Worm (Caenorhabditis elegans): Measurements from ENCODE around the gene C17B7.8.

DNA sequence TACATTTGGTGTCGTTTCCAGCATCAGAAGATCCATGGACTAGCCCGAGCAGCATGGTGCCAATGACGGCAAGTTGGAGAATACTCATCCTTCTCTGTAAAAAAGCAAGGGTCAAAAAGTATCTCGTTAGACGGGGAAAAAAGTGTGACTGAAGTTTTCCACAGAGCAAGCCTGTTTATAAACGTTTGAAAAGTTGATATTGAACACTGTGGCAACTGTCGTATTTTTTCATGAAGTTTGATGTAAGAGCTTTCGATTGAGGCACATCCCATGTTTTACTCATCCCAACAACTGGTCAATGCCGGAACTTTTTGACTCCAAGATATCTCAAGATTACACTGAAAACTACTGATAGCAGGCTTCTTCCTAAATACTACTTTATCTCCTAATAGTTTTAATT is 5.1 kb downstream of the C17B7.8 start, which contains the start of gene F35F10.13:
- TF ChIP-seq T22C8.4 (GFP tag; IDR thresholded peaks at IDR 0.05) (no peak), cog-1 (tag; optimal IDR thresholded peaks at IDR 0.05) (no peak), ztf-23 (GFP tag; IDR thresholded peaks at IDR 0.05) (no peak), flt-1 (GFP tag; IDR thresholded peaks at IDR 0.05) (no peak), med-1 (GFP tag; optimal IDR thresholded peaks at IDR 0.05; ENCODE audit: insufficient read depth) (no peak), ztf-29 (GFP tag; IDR thresholded peaks at IDR 0.05) (no peak), tab-1 (GFP tag; IDR thresholded peaks at IDR 0.05) (no peak), klf-2 (GFP tag; conservative IDR thresholded peaks at IDR 0.05) (no peak)

Data from whole organism, midembryonic.